Fruit fly (Drosophila melanogaster) whole organism, embryonic: Measurements from ENCODE around the gene TotB.

Experiments
- CG1024 ChIP-seq: fragments of 200-800 bp; sonication (Bioruptor generic); IDR thresholded peaks from 2 replicates; pipeline ENCODE4 v1.3.6; 2022; ENCODE audit warnings: missing biosample characterization, missing genetic modification characterization
- CG10543 ChIP-seq: fragments of 200-800 bp; sonication (Bioruptor generic); optimal IDR thresholded peaks from 3 replicates; lab custom pipeline; 2017; ENCODE audit warnings: missing biosample characterization, mild to moderate bottlenecking, missing genetic modification characterization, moderate library complexity
- CG10959 ChIP-seq: fragments of 200-800 bp; sonication (Bioruptor generic); IDR thresholded peaks from 2 replicates; pipeline ENCODE4 v1.3.6; 2022; ENCODE audit warnings: missing biosample characterization, missing genetic modification characterization
- CG11093 ChIP-seq: fragments of 200-800 bp; sonication (Bioruptor generic); IDR thresholded peaks from 3 replicates; pipeline ENCODE4 v1.3.6; 2022; ENCODE audit warnings: missing biosample characterization, missing genetic modification characterization
- CG12236 ChIP-seq: fragments of 200-800 bp; sonication (Bioruptor generic); optimal IDR thresholded peaks from 2 replicates; lab custom pipeline; 2016; ENCODE audit warnings: missing biosample characterization, missing genetic modification characterization
- CG13287 ChIP-seq: fragments of 200-800 bp; sonication (Bioruptor generic); IDR thresholded peaks from 2 replicates; pipeline ENCODE4 v1.3.6; 2022; ENCODE audit warnings: missing biosample characterization, missing genetic modification characterization; ENCODE audit not compliant: partially characterized antibody
- CG13424 ChIP-seq: fragments of 200-800 bp; sonication (Bioruptor generic); optimal IDR thresholded peaks from 2 replicates; lab custom pipeline; 2019; ENCODE audit warnings: missing biosample characterization, mild to moderate bottlenecking, missing genetic modification characterization, moderate library complexity
- CG13775 ChIP-seq: fragments of 200-800 bp; sonication (Bioruptor generic); optimal IDR thresholded peaks from 3 replicates; lab custom pipeline; 2017; ENCODE audit warnings: missing biosample characterization, mild to moderate bottlenecking, missing genetic modification characterization
- CG14667 ChIP-seq: fragments of 200-800 bp; sonication (Bioruptor generic); IDR thresholded peaks from 2 replicates; pipeline ENCODE4 v1.3.6; 2022; ENCODE audit warnings: missing biosample characterization, missing genetic modification characterization
- CG14965 ChIP-seq: fragments of 200-800 bp; sonication (Bioruptor generic); optimal IDR thresholded peaks from 2 replicates; lab custom pipeline; 2016; ENCODE audit warnings: missing biosample characterization, missing genetic modification characterization, borderline replicate concordance
- CG15011 ChIP-seq: fragments of 200-800 bp; sonication (Bioruptor generic); optimal IDR thresholded peaks from 3 replicates; lab custom pipeline; 2018; ENCODE audit warnings: missing biosample characterization, mild to moderate bottlenecking, missing genetic modification characterization
- CG30020 ChIP-seq: fragments of 200-800 bp; optimal IDR thresholded peaks from 2 replicates; lab custom pipeline; 2019; ENCODE audit warnings: missing biosample characterization, mild to moderate bottlenecking, missing genetic modification characterization, moderate library complexity
- CG31224 ChIP-seq: fragments of 200-800 bp; sonication (Bioruptor generic); IDR thresholded peaks from 2 replicates; pipeline ENCODE4 v1.3.6; 2022; ENCODE audit warnings: missing biosample characterization, missing genetic modification characterization
- CG33557 ChIP-seq: fragments of 200-800 bp; sonication (Bioruptor generic); optimal IDR thresholded peaks from 2 replicates; lab custom pipeline; 2019; ENCODE audit warnings: missing biosample characterization, mild to moderate bottlenecking, missing genetic modification characterization, moderate library complexity
- CG4820 ChIP-seq: fragments of 200-800 bp; sonication (Bioruptor generic); optimal IDR thresholded peaks from 3 replicates; lab custom pipeline; 2016; ENCODE audit warnings: missing biosample characterization, missing genetic modification characterization
- CG5180 ChIP-seq: fragments of 200-800 bp; sonication (Bioruptor generic); optimal IDR thresholded peaks from 3 replicates; lab custom pipeline; 2017; ENCODE audit warnings: missing biosample characterization, missing genetic modification characterization, mild to moderate bottlenecking, moderate library complexity, missing genetic modification reagents
- CG7556 ChIP-seq: fragments of 200-800 bp; sonication (Bioruptor generic); optimal IDR thresholded peaks from 2 replicates; lab custom pipeline; 2017; ENCODE audit warnings: missing biosample characterization, mild to moderate bottlenecking, missing genetic modification characterization
- CG8478 ChIP-seq: fragments of >200 bp; optimal IDR thresholded peaks from 2 replicates; lab custom pipeline; 2018
- CG9876 ChIP-seq: fragments of 200-800 bp; sonication (Bioruptor generic); optimal IDR thresholded peaks from 2 replicates; lab custom pipeline; 2016; ENCODE audit warnings: missing biosample characterization, missing genetic modification characterization
- D ChIP-seq, 2 experiments: fragments of 200-800 bp in 1 of 2; fragments of >200 bp in 1 of 2; sonication (Bioruptor generic) in 1 of 2; optimal IDR thresholded peaks; 2 replicates in 1 of 2; 3 replicates in 1 of 2; lab custom pipeline; 2017; ENCODE audit warnings: mild to moderate bottlenecking in 1 of 2, missing biosample characterization in 1 of 2, missing genetic modification characterization in 1 of 2, missing genetic modification reagents in 1 of 2
- Dbx ChIP-seq: fragments of 200-800 bp; sonication (Bioruptor generic); IDR thresholded peaks from 3 replicates; pipeline ENCODE4 v1.3.6; 2022; ENCODE audit warnings: missing biosample characterization, missing genetic modification characterization
- E2f1 ChIP-seq: fragments of 200-800 bp; sonication (Bioruptor generic); IDR thresholded peaks from 2 replicates; pipeline ENCODE4 v1.3.6; 2022; ENCODE audit warnings: missing biosample characterization, missing genetic modification characterization
- ERR ChIP-seq: fragments of 200-800 bp; sonication (Bioruptor generic); optimal IDR thresholded peaks from 2 replicates; lab custom pipeline; 2016; ENCODE audit warnings: missing biosample characterization, missing genetic modification characterization
- Ets97D ChIP-seq: fragments of 200-800 bp; sonication (Bioruptor generic); optimal IDR thresholded peaks from 3 replicates; lab custom pipeline; 2016; ENCODE audit warnings: missing biosample characterization, missing genetic modification characterization
- Gug ChIP-seq: fragments of 200-800 bp; sonication (Bioruptor generic); IDR thresholded peaks from 4 replicates; pipeline ENCODE4 v1.3.6; 2022; ENCODE audit warnings: missing biosample characterization, missing genetic modification characterization
- MESR4 ChIP-seq: fragments of 200-800 bp; sonication (Bioruptor generic); optimal IDR thresholded peaks from 2 replicates; lab custom pipeline; 2018; ENCODE audit warnings: missing biosample characterization, mild to moderate bottlenecking, missing genetic modification characterization, moderate library complexity
- Mad ChIP-seq: fragments of 200-800 bp; sonication (Bioruptor generic); optimal IDR thresholded peaks from 2 replicates; lab custom pipeline; 2016; ENCODE audit warnings: missing biosample characterization, missing genetic modification characterization
- Meics ChIP-seq: fragments of 200-800 bp; sonication (Bioruptor generic); optimal IDR thresholded peaks from 2 replicates; lab custom pipeline; 2017; ENCODE audit warnings: missing biosample characterization, mild to moderate bottlenecking, missing genetic modification characterization
- Mes4 ChIP-seq: fragments of 200-800 bp; sonication (Bioruptor generic); optimal IDR thresholded peaks from 2 replicates; lab custom pipeline; 2016; ENCODE audit warnings: missing biosample characterization, missing genetic modification characterization
- Myb ChIP-seq: fragments of 200-800 bp; sonication (Bioruptor generic); optimal IDR thresholded peaks from 2 replicates; lab custom pipeline; 2016; ENCODE audit warnings: missing biosample characterization, missing genetic modification characterization
- NC2α ChIP-seq: fragments of 200-800 bp; sonication (Bioruptor generic); optimal IDR thresholded peaks from 2 replicates; lab custom pipeline; 2016; ENCODE audit warnings: missing biosample characterization, missing genetic modification characterization
- NC2β ChIP-seq: fragments of 200-800 bp; sonication (Bioruptor generic); optimal IDR thresholded peaks from 2 replicates; lab custom pipeline; 2016; ENCODE audit warnings: missing biosample characterization, missing genetic modification characterization
- NfI ChIP-seq: fragments of 200-800 bp; sonication (Bioruptor generic); optimal IDR thresholded peaks from 3 replicates; lab custom pipeline; 2018; ENCODE audit warnings: missing biosample characterization, mild to moderate bottlenecking, missing genetic modification characterization, moderate library complexity
- Optix ChIP-seq: fragments of 200-800 bp; sonication (Bioruptor generic); IDR thresholded peaks from 3 replicates; pipeline ENCODE4 v1.3.6; 2022; ENCODE audit warnings: missing biosample characterization, missing genetic modification characterization
- Ssrp ChIP-seq: fragments of 200-800 bp; sonication (Bioruptor generic); optimal IDR thresholded peaks from 2 replicates; lab custom pipeline; 2018; ENCODE audit warnings: missing biosample characterization, mild to moderate bottlenecking, missing genetic modification characterization, moderate library complexity
- Usf ChIP-seq: fragments of 200-800 bp; sonication (Bioruptor generic); optimal IDR thresholded peaks from 2 replicates; lab custom pipeline; 2017; ENCODE audit warnings: missing genotype, missing biosample characterization, missing genetic modification characterization
- br ChIP-seq: fragments of >200 bp; optimal IDR thresholded peaks from 2 replicates; lab custom pipeline; 2017
- crp ChIP-seq, 2 experiments: fragments of 200-800 bp; sonication (Bioruptor generic); optimal IDR thresholded peaks; 2 replicates in 1 of 2; 3 replicates in 1 of 2; lab custom pipeline; 2017; ENCODE audit warnings: missing biosample characterization in 2 of 2, missing genetic modification characterization in 2 of 2, mild to moderate bottlenecking in 1 of 2, moderate library complexity in 1 of 2
- dmrt99B ChIP-seq: fragments of 200-800 bp; sonication (Bioruptor generic); optimal IDR thresholded peaks from 2 replicates; lab custom pipeline; 2018; ENCODE audit warnings: missing biosample characterization, mild to moderate bottlenecking, missing genetic modification characterization, moderate library complexity
- emc ChIP-seq: fragments of 200-800 bp; sonication (Bioruptor generic); optimal IDR thresholded peaks from 2 replicates; lab custom pipeline; 2016; ENCODE audit warnings: missing biosample characterization, missing genetic modification characterization
- grn ChIP-seq: fragments of 200-800 bp; sonication (Bioruptor generic); optimal IDR thresholded peaks from 3 replicates; lab custom pipeline; 2017; ENCODE audit warnings: missing biosample characterization, missing genetic modification characterization
- hkb ChIP-seq, 2 experiments: fragments of 200-800 bp in 1 of 2; fragments of >200 bp in 1 of 2; sonication (Bioruptor generic) in 1 of 2; IDR thresholded peaks in 1 of 2; optimal IDR thresholded peaks in 1 of 2; 2 replicates each; pipeline versions ENCODE4 v1.3.6 to Lab custom; 2017 to 2022; ENCODE audit warnings: missing biosample characterization in 1 of 2, missing genetic modification characterization in 1 of 2
- hth ChIP-seq: fragments of >200 bp; optimal IDR thresholded peaks from 2 replicates; lab custom pipeline; 2017; ENCODE audit warnings: inconsistent platforms
- jigr1 ChIP-seq: fragments of 200-800 bp; sonication (Bioruptor generic); IDR thresholded peaks from 3 replicates; pipeline ENCODE4 v1.3.6; 2022; ENCODE audit warnings: missing biosample characterization, missing genetic modification characterization
- knrl ChIP-seq: fragments of 200-800 bp; sonication (Bioruptor generic); IDR thresholded peaks from 3 replicates; pipeline ENCODE4 v1.3.6; 2022; ENCODE audit warnings: missing biosample characterization, missing genetic modification characterization; ENCODE audit not compliant: partially characterized antibody
- mld ChIP-seq: fragments of 200-800 bp; sonication (Bioruptor generic); IDR thresholded peaks from 3 replicates; pipeline ENCODE4 v1.3.6; 2022; ENCODE audit warnings: missing biosample characterization, missing genetic modification characterization; ENCODE audit not compliant: partially characterized antibody
- pnt ChIP-seq: fragments of 200-800 bp; sonication (Bioruptor generic); optimal IDR thresholded peaks from 3 replicates; lab custom pipeline; 2016; ENCODE audit warnings: missing biosample characterization, missing genetic modification characterization
- salm ChIP-seq: fragments of 200-800 bp; sonication (Bioruptor generic); optimal IDR thresholded peaks from 2 replicates; lab custom pipeline; 2018; ENCODE audit warnings: missing biosample characterization, mild to moderate bottlenecking, missing genetic modification characterization
- stc ChIP-seq: fragments of 200-800 bp; sonication (Bioruptor generic); IDR thresholded peaks from 2 replicates; pipeline ENCODE4 v1.3.6; 2022; ENCODE audit warnings: missing biosample characterization, missing genetic modification characterization
- tgo ChIP-seq: fragments of 200-800 bp; sonication (Bioruptor generic); IDR thresholded peaks from 3 replicates; pipeline ENCODE4 v1.3.6; 2022; ENCODE audit warnings: missing biosample characterization, missing genetic modification characterization
- zen ChIP-seq: fragments of 200-800 bp; sonication (Bioruptor generic); optimal IDR thresholded peaks from 3 replicates; lab custom pipeline; 2018; ENCODE audit warnings: missing biosample characterization, mild to moderate bottlenecking, missing genetic modification characterization, moderate library complexity

Gene TotB

DNA sequence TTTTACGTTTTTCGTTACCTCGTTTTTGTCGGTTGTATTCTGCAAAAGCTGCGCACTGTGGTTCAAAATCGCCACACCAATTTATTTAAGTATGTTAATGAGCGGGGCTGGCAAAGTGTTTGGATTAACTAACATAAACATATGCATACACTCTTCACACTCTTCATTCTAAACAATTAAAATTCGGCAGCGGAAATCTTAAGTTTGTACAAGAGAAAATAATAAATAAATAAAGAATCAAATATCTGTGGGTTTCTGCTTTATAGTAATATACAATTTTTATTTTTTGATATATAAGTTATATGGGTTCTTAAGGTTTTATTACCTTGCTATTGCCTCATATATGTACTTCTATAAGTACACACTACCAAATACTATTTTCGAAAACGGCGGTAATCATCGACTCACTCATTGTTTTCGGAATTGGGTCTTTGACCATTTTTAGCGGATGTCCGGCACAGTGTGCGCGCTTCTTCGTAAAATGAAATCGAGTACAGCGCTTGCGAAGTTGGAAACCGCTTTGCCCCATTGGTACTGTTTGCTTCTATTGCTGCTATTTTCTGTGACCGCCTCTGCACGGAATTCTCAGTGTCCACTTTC lies 37.4 kb upstream of the TotB start (continued):
- peak; percentile 42 for TF ChIP-seq CG7556 (GFP tag; lab: Kevin White, UChicago)
- TF ChIP-seq CG13775: peak; percentile 11
- no peak for TF ChIP-seq crp (GFP tag; optimal IDR thresholded peaks at IDR 0.05; lab: Kevin White, UChicago)
- no peak for TF ChIP-seq emc (GFP tag; lab: Kevin White, UChicago)
- TF ChIP-seq CG9876 (GFP tag; lab: Kevin White, UChicago): no peak
- TF ChIP-seq CG14667 (GFP tag; lab: Robert Waterston, UW): no peak
- peak; percentile 52 for TF ChIP-seq Meics
- no peak for TF ChIP-seq CG5180 (GFP tag; lab: Kevin White, UChicago)
- no peak for TF ChIP-seq stc (GFP tag; lab: Robert Waterston, UW)
- no peak for TF ChIP-seq Myb (GFP tag; lab: Kevin White, UChicago)
- no peak for TF ChIP-seq Mad (GFP tag; lab: Kevin White, UChicago)
- no peak for TF ChIP-seq Ets97D
- TF ChIP-seq CG10959 (GFP tag; lab: Robert Waterston, UW): no peak
- no peak for TF ChIP-seq CG14965
- no peak for TF ChIP-seq salm (tag; lab: Kevin White, UChicago)
- no peak for TF ChIP-seq CG13287 (GFP tag; lab: Robert Waterston, UW)
- no peak for TF ChIP-seq CG33557
- no peak for TF ChIP-seq ERR (GFP tag; lab: Kevin White, UChicago)
- TF ChIP-seq pnt: no peak
- TF ChIP-seq NC2β: no peak
- TF ChIP-seq jigr1 (GFP tag; lab: Robert Waterston, UW): no peak
- no peak for TF ChIP-seq CG31224 (GFP tag; lab: Robert Waterston, UW)
- no peak for TF ChIP-seq Dbx
- peak; percentile 24 for TF ChIP-seq NfI (GFP tag; lab: Kevin White, UChicago)
- no peak for TF ChIP-seq CG12236 (GFP tag; lab: Kevin White, UChicago)
- peak; percentile 21 for TF ChIP-seq dmrt99B
- no peak for TF ChIP-seq CG15011 (GFP tag; lab: Kevin White, UChicago)
- no peak for TF ChIP-seq CG8478 (lab: Kevin White, UChicago)
- no peak for TF ChIP-seq hkb (optimal IDR thresholded peaks at IDR 0.05; lab: Kevin White, UChicago)
- TF ChIP-seq hkb (GFP tag; IDR thresholded peaks at IDR 0.05; lab: Robert Waterston, UW): no peak
- no peak for TF ChIP-seq NC2α
- no peak for TF ChIP-seq Optix
- TF ChIP-seq tgo (GFP tag; lab: Robert Waterston, UW): no peak
- TF ChIP-seq mld: no peak
- TF ChIP-seq grn (GFP tag; lab: Kevin White, UChicago): no peak
- no peak for TF ChIP-seq E2f1 (GFP tag; lab: Robert Waterston, UW)
- TF ChIP-seq MESR4 (GFP tag; lab: Kevin White, UChicago): no peak
- no peak for TF ChIP-seq Mes4 (GFP tag; lab: Kevin White, UChicago)
- no peak for TF ChIP-seq CG1024
- TF ChIP-seq br (lab: Kevin White, UChicago): no peak
- no peak for TF ChIP-seq CG30020 (tag; lab: Kevin White, UChicago)
- no peak for TF ChIP-seq Usf
- TF ChIP-seq zen: no peak
- TF ChIP-seq hth (lab: Kevin White, UChicago): no peak
- no peak for TF ChIP-seq Ssrp (tag; lab: Kevin White, UChicago)
- no peak for TF ChIP-seq knrl
- no peak for TF ChIP-seq D (optimal IDR thresholded peaks at IDR 0.05; lab: Kevin White, UChicago)
- no peak for TF ChIP-seq D (GFP tag; optimal IDR thresholded peaks at IDR 0.05; lab: Kevin White, UChicago)
- TF ChIP-seq CG11093 (GFP tag; lab: Robert Waterston, UW): no peak
- no peak for TF ChIP-seq Gug (GFP tag; lab: Robert Waterston, UW)
- TF ChIP-seq CG13424 (tag; lab: Kevin White, UChicago): peak; percentile 18
- no peak for TF ChIP-seq CG4820 (GFP tag; lab: Kevin White, UChicago)
- no peak for TF ChIP-seq CG10543 (GFP tag; lab: Kevin White, UChicago)
